Fruit fly (Drosophila melanogaster) whole organism, adult: ENCODE data around the gene Hsp60A.
A peak's percentile ranks its signal among the peaks of the same experiment; 100 is the strongest.

Source experiments
- CG11617 ChIP-seq: fragments of 200-800 bp; sonication (Bioruptor generic); optimal IDR thresholded peaks from 2 replicates; lab custom pipeline; 2017; ENCODE audit warnings: mild to moderate bottlenecking, missing biosample characterization, missing genetic modification reagents, missing genetic modification characterization
- CG12768 ChIP-seq: fragments of 200-800 bp; sonication (Bioruptor generic); optimal IDR thresholded peaks from 2 replicates; lab custom pipeline; 2017; ENCODE audit warnings: missing biosample characterization, missing genetic modification characterization, mild to moderate bottlenecking, moderate library complexity, missing genetic modification reagents
- CG14711 ChIP-seq: fragments of 200-800 bp; sonication (Bioruptor generic); optimal IDR thresholded peaks from 2 replicates; lab custom pipeline; 2018; ENCODE audit warnings: missing biosample characterization, mild to moderate bottlenecking, missing genetic modification characterization, moderate library complexity
- CG1620 ChIP-seq: fragments of 200-800 bp; sonication (Bioruptor generic); optimal IDR thresholded peaks from 2 replicates; lab custom pipeline; 2016; ENCODE audit warnings: missing biosample characterization, missing genetic modification characterization
- CG33017 ChIP-seq: fragments of 200-800 bp; sonication (Bioruptor generic); optimal IDR thresholded peaks from 2 replicates; lab custom pipeline; 2018; ENCODE audit warnings: missing biosample characterization, mild to moderate bottlenecking, missing genetic modification characterization, moderate library complexity
- CG5204 ChIP-seq: fragments of 200-800 bp; sonication (Bioruptor generic); optimal IDR thresholded peaks from 2 replicates; lab custom pipeline; 2016; ENCODE audit warnings: missing biosample characterization, missing genetic modification characterization
- CG7045 ChIP-seq: fragments of 200-800 bp; sonication (Bioruptor generic); optimal IDR thresholded peaks from 2 replicates; lab custom pipeline; 2017; ENCODE audit warnings: missing biosample characterization, mild to moderate bottlenecking, missing genetic modification characterization
- CG7101 ChIP-seq: fragments of 200-800 bp; sonication (Bioruptor generic); optimal IDR thresholded peaks from 2 replicates; lab custom pipeline; 2018; ENCODE audit warnings: missing biosample characterization, mild to moderate bottlenecking, missing genetic modification characterization, moderate library complexity
- Clk ChIP-seq: fragments of 200-800 bp; sonication (Bioruptor generic); optimal IDR thresholded peaks from 2 replicates; lab custom pipeline; 2017; ENCODE audit warnings: missing biosample characterization, missing genetic modification characterization
- Crg-1 ChIP-seq: fragments of 200-800 bp; sonication (Bioruptor generic); optimal IDR thresholded peaks from 2 replicates; lab custom pipeline; 2016; ENCODE audit warnings: missing biosample characterization, missing genetic modification characterization
- Hr96 ChIP-seq: fragments of 200-800 bp; sonication (Bioruptor generic); optimal IDR thresholded peaks from 2 replicates; lab custom pipeline; 2016; ENCODE audit warnings: missing biosample characterization, missing genetic modification characterization
- Mnt ChIP-seq: fragments of 200-800 bp; sonication (Bioruptor generic); optimal IDR thresholded peaks from 2 replicates; lab custom pipeline; 2016; ENCODE audit warnings: missing biosample characterization, mild to moderate bottlenecking, missing genetic modification characterization
- bab1 ChIP-seq: fragments of 200-800 bp; sonication (Bioruptor generic); optimal IDR thresholded peaks from 3 replicates; lab custom pipeline; 2019; ENCODE audit warnings: missing biosample characterization, mild to moderate bottlenecking, missing genetic modification characterization, moderate library complexity
- cic ChIP-seq: fragments of 200-800 bp; sonication (Bioruptor generic); optimal IDR thresholded peaks from 2 replicates; lab custom pipeline; 2017; ENCODE audit warnings: missing biosample characterization, mild to moderate bottlenecking, missing genetic modification characterization, moderate library complexity
- cnc ChIP-seq, 2 experiments: fragments of >200 bp; optimal IDR thresholded peaks; 2 replicates each; lab custom pipeline; 2017
- kay ChIP-seq: fragments of 200-800 bp; sonication (Bioruptor generic); peaks from one replicate; lab custom pipeline; 2016; ENCODE audit warnings: missing biosample characterization, missing genetic modification characterization, borderline replicate concordance
- ovo ChIP-seq: fragments of 200-800 bp; sonication (Bioruptor generic); optimal IDR thresholded peaks from 2 replicates; lab custom pipeline; 2016; ENCODE audit warnings: missing biosample characterization, missing genetic modification characterization
- pad ChIP-seq: fragments of 200-800 bp; sonication (Bioruptor generic); optimal IDR thresholded peaks from 3 replicates; lab custom pipeline; 2017; ENCODE audit warnings: missing biosample characterization, missing genetic modification characterization, mild to moderate bottlenecking, moderate library complexity, missing genetic modification reagents
- tj ChIP-seq: fragments of 200-800 bp; sonication (Bioruptor generic); optimal IDR thresholded peaks from 3 replicates; lab custom pipeline; 2017; ENCODE audit warnings: missing biosample characterization, mild to moderate bottlenecking, missing genetic modification characterization, moderate library complexity
- toe ChIP-seq: fragments of 200-800 bp; sonication (Bioruptor generic); optimal IDR thresholded peaks from 2 replicates; lab custom pipeline; 2016; ENCODE audit warnings: missing biosample characterization, missing genetic modification characterization

Gene Hsp60A

dm6 chrX:11140163-11140562 is 31.9 kb downstream of the Hsp60A start, which contains the start of gene ssp7:
Gene ssp7 (minus strand): TSS chrX:11140263.
- no peak for TF ChIP-seq CG5204 (GFP tag; lab: Kevin White, UChicago)
- no peak for TF ChIP-seq CG33017 (tag; lab: Kevin White, UChicago)
- no peak for TF ChIP-seq CG7101
- TF ChIP-seq CG1620 = no peak
- TF ChIP-seq pad (GFP tag; lab: Kevin White, UChicago) = no peak
- TF ChIP-seq toe (GFP tag; lab: Kevin White, UChicago) = no peak
- TF ChIP-seq bab1 (GFP tag; lab: Kevin White, UChicago) = no peak
- TF ChIP-seq tj (GFP tag; lab: Kevin White, UChicago) = no peak
- no peak for TF ChIP-seq Hr96 (GFP tag; lab: Kevin White, UChicago)
- no peak for TF ChIP-seq cic
- no peak for TF ChIP-seq Crg-1 (GFP tag; lab: Kevin White, UChicago)
- no peak for TF ChIP-seq ovo (GFP tag; lab: Kevin White, UChicago)
- TF ChIP-seq kay = no peak
- no peak for TF ChIP-seq Clk (GFP tag; lab: Kevin White, UChicago)
- no peak for TF ChIP-seq CG11617 (GFP tag; lab: Kevin White, UChicago)
- TF ChIP-seq cnc (optimal IDR thresholded peaks at IDR 0.05; lab: Kevin White, UChicago) = no peak
- TF ChIP-seq Mnt (GFP tag; lab: Kevin White, UChicago) = no peak

dm6 chrX:11141785-11142591 is 33.7 kb downstream of the Hsp60A start, which contains the start of the genes CG15199 and CG15202:
Gene CG15199 (minus strand): TSS chrX:11141835.
Gene CG15202 (plus strand): TSS chrX:11142541.
- peak; percentile 19 for TF ChIP-seq CG5204 (GFP tag; lab: Kevin White, UChicago)
- peak; percentile 11 for TF ChIP-seq Mnt (GFP tag; lab: Kevin White, UChicago)
- TF ChIP-seq Crg-1 (GFP tag; lab: Kevin White, UChicago) = no peak
- TF ChIP-seq Hr96 (GFP tag; lab: Kevin White, UChicago) = peak; percentile 44

DNA sequence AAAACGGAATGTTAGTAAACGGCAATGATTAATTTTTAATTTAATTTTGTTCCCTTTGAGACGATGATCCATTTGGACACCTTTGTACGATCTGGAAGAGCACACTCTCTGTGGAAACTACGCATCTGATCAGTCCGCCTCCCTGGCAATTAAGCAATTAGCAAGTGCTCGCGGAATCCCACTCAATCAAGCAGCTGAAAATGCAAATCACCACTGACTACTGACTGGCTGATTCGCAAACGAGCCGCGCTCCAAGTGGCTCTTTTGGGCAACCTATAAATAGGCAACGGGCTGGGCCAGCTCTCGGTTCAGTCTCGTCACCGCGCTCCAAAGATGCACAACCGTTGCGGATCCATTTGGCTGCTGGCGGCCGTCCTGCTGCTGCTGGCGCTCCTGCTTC is 35.5 kb downstream of the Hsp60A start, which contains the start of gene CG15201:
Gene CG15201 (plus strand): TSS at position 301 of the 400 bp plus-strand sequence.
- TF ChIP-seq CG7101 = no peak
- TF ChIP-seq toe (GFP tag; lab: Kevin White, UChicago) = no peak
- no peak for TF ChIP-seq Clk (GFP tag; lab: Kevin White, UChicago)
- TF ChIP-seq Crg-1 (GFP tag; lab: Kevin White, UChicago) = no peak
- TF ChIP-seq kay = no peak
- TF ChIP-seq pad (GFP tag; lab: Kevin White, UChicago) = no peak
- TF ChIP-seq cic = no peak
- TF ChIP-seq Hr96 (GFP tag; lab: Kevin White, UChicago) = no peak
- no peak for TF ChIP-seq CG7045 (GFP tag; lab: Kevin White, UChicago)
- no peak for TF ChIP-seq CG11617 (GFP tag; lab: Kevin White, UChicago)

DNA sequence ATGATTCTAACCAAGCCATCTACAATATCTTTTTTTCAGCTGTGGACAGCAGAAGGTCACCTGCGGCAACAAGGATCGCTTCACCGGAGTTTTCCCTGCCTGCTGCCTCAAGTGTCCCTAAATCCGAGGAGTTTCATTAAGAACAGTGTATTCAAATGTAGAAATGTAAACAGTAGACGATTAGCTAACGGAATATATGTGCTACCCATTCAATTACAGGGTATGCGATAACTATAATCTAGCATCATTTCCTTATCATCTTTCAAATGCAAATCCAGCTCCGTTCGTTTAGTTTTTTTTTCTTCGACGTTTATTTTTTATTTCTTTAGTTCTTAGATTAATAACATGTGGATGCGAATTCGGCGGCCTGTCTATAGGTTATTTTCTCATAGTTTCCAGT is 36.3 kb downstream of the Hsp60A start:
- TF ChIP-seq CG1620 = no peak
- no peak for TF ChIP-seq CG5204 (GFP tag; lab: Kevin White, UChicago)
- TF ChIP-seq cic = no peak
- no peak for TF ChIP-seq kay
- TF ChIP-seq CG14711 (tag; lab: Kevin White, UChicago) = no peak
- TF ChIP-seq Hr96 (GFP tag; lab: Kevin White, UChicago) = no peak
- TF ChIP-seq Clk (GFP tag; lab: Kevin White, UChicago) = no peak
- TF ChIP-seq CG12768 (GFP tag; lab: Kevin White, UChicago) = no peak
- TF ChIP-seq bab1 (GFP tag; lab: Kevin White, UChicago) = no peak

- TF ChIP-seq cnc (optimal IDR thresholded peaks at IDR 0.05; lab: Kevin White, UChicago) = no peak
- TF ChIP-seq CG33017 (tag; lab: Kevin White, UChicago) = peak; percentile 63
- TF ChIP-seq CG7101 = peak; percentile 62
- TF ChIP-seq CG14711 (tag; lab: Kevin White, UChicago) = peak; percentile 59
- TF ChIP-seq CG5204 (GFP tag; lab: Kevin White, UChicago) = peak; percentile 24
- TF ChIP-seq CG11617 (GFP tag; lab: Kevin White, UChicago) = peak; percentile 19
- peak; percentile 53 for TF ChIP-seq CG12768 (GFP tag; lab: Kevin White, UChicago)
- TF ChIP-seq Mnt (GFP tag; lab: Kevin White, UChicago) = no peak
- TF ChIP-seq bab1 (GFP tag; lab: Kevin White, UChicago) = peak; percentile 38
- TF ChIP-seq pad (GFP tag; lab: Kevin White, UChicago) = peak; percentile 5
- no peak for TF ChIP-seq toe (GFP tag; lab: Kevin White, UChicago)
- peak; percentile 70 for TF ChIP-seq tj (GFP tag; lab: Kevin White, UChicago)
- no peak for TF ChIP-seq Crg-1 (GFP tag; lab: Kevin White, UChicago)
- peak; percentile 57 for TF ChIP-seq CG7045 (GFP tag; lab: Kevin White, UChicago)
- TF ChIP-seq CG1620 = no peak
These were observed 38.4 kb downstream of the Hsp60A start for dm6 chrX:11146598-11147176.

DNA sequence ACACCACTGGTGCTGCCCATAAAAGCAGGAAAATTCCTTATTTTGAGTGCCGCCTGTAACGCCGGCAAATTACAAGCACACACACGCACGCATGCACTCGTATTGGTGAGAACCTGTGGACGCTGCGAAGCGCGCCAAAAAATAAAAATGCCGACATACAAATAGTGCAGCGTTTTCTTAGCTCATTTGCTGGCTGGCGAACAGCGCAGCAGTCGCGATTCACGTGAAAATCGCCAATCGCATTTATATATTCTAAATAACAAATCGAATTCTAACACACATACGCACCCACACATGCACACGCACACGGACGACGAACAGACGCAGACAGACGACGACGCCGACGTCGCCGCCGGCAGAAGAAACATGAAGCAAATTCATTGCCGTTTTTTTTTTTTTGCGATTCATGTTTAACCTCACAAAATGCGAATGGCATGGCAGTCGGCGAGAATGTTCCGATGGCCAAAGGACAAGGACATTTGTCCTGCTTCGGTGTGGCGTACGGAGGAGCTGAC is 39.3 kb downstream of the Hsp60A start:
- TF ChIP-seq tj (GFP tag; lab: Kevin White, UChicago) (peak; percentile 61), Mnt (GFP tag; lab: Kevin White, UChicago) (peak; percentile 81), ovo (GFP tag; lab: Kevin White, UChicago) (no peak), cic (peak; percentile 9)
